Worm (Caenorhabditis elegans) whole organism, L3 larva: ENCODE measurements around the gene papl-1.

Experiments
- ama-1 ChIP-seq: fragments of 150-350 bp; optimal IDR thresholded peaks from 2 replicates; lab custom pipeline; 2018
- fkh-10 ChIP-seq: sonication (generic microtip); optimal IDR thresholded peaks from 2 replicates; lab custom pipeline; 2017; ENCODE audit warnings: missing biosample characterization, missing genetic modification reagents, missing genetic modification characterization
- mdl-1 ChIP-seq: fragments of 150-350 bp; optimal IDR thresholded peaks from 2 replicates; lab custom pipeline; 2014; ENCODE audit warnings: missing biosample characterization, missing genetic modification characterization
- sea-2 ChIP-seq: fragments of 150-350 bp; sonication (generic microtip); optimal IDR thresholded peaks from 4 replicates; lab custom pipeline; 2014; ENCODE audit warnings: missing biosample characterization, missing genetic modification reagents, missing genetic modification characterization
- zag-1 ChIP-seq: fragments of 150-350 bp; optimal IDR thresholded peaks from 2 replicates; lab custom pipeline; 2014; ENCODE audit warnings: missing biosample characterization, missing genetic modification characterization

DNA sequence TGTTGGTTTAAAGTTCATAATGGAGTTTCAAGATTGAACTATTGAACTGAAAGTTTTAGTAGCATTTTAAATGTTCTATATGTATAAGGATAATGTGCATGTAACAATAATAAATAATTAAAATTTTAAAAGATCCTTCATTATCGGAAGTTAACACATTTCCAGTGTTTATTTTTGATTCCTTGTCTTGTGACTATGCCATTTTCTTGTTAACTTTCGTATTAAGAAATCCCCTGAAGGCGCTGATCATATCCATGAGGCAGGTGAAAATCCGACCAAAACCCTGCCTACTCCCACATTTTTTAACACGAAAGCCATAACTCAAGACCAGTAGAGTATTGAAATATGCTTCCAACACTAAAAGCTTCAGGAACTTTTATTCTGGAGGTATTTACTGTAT, 39.8 kb downstream of the papl-1 start, which contains the start of gene R11D1.7:
- TF ChIP-seq sea-2 (GFP tag; lab: Kevin White, UChicago), result no peak
- TF ChIP-seq ama-1 (lab: Kevin White, UChicago), result no peak
- TF ChIP-seq fkh-10 (GFP tag; lab: Kevin White, UChicago), result no peak
- TF ChIP-seq zag-1 (tag; lab: Kevin White, UChicago), result no peak
- TF ChIP-seq mdl-1 (tag; lab: Kevin White, UChicago), result no peak
